Worm (Caenorhabditis elegans) whole organism, L2 larva: ENCODE results near the gene cpr-6.

Source experiments
- R02D3.7 ChIP-seq: fragments of 150-350 bp; optimal IDR thresholded peaks from 2 replicates; lab custom pipeline; 2014; ENCODE audit warnings: missing biosample characterization, missing genetic modification characterization
- alr-1 ChIP-seq: fragments of 150-350 bp; optimal IDR thresholded peaks from 2 replicates; lab custom pipeline; 2014; ENCODE audit warnings: missing biosample characterization, missing genetic modification characterization
- aly-2 ChIP-seq: fragments of 150-350 bp; optimal IDR thresholded peaks from 2 replicates; lab custom pipeline; 2014; ENCODE audit warnings: missing biosample characterization, missing genetic modification characterization
- ama-1 ChIP-seq: fragments of 150-350 bp; optimal IDR thresholded peaks from 2 replicates; lab custom pipeline; 2018; ENCODE audit warnings: inconsistent platforms
- ceh-16 ChIP-seq: fragments of 150-350 bp; optimal IDR thresholded peaks from 2 replicates; lab custom pipeline; 2014; ENCODE audit warnings: missing biosample characterization, missing genetic modification characterization
- nhr-6 ChIP-seq: fragments of 150-350 bp; optimal IDR thresholded peaks from 2 replicates; lab custom pipeline; 2014; ENCODE audit warnings: missing biosample characterization, missing genetic modification characterization
- sem-4 ChIP-seq: fragments of 150-350 bp; optimal IDR thresholded peaks from 2 replicates; lab custom pipeline; 2014; ENCODE audit warnings: missing biosample characterization, missing genetic modification reagents, missing genetic modification characterization
- unc-39 ChIP-seq: fragments of 150-350 bp; optimal IDR thresholded peaks from 2 replicates; lab custom pipeline; 2014; ENCODE audit warnings: missing biosample characterization, missing genetic modification characterization
- unc-62 ChIP-seq: fragments of 150-350 bp; optimal IDR thresholded peaks from 2 replicates; lab custom pipeline; 2014; ENCODE audit warnings: missing biosample characterization, missing genetic modification reagents, missing genetic modification characterization

DNA sequence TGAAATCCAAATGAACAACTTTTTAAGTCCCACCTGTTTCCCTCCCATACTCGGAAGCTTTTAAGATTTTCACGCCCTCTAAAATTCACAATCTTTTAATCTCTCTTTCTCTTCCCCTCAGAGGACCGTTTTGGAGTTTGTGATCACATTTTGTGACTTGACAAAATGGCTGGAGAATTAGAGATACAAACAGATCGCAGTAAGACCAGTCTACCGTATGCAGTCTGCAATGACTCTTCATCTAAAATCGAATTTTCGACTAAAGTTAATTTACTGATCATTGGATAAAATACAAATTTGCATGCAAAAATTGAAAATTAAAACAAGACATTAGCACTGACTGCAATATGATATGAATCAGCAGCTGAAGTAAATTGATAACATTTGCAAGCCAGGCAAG is 34.5 kb downstream of the cpr-6 start:
- TF ChIP-seq unc-62 (no peak), R02D3.7 (tag; lab: Kevin White, UChicago) (no peak), alr-1 (tag; lab: Kevin White, UChicago) (no peak), aly-2 (tag; lab: Kevin White, UChicago) (no peak), sem-4 (tag; lab: Kevin White, UChicago) (no peak), ama-1 (lab: Kevin White, UChicago) (no peak), unc-39 (tag; lab: Kevin White, UChicago) (no peak), ceh-16 (no peak), nhr-6 (no peak)
